Worm (Caenorhabditis elegans) whole organism, L2 larva: ENCODE data around the gene nlp-68.

ENCODE experiments used
- ZK546.5 ChIP-seq: sonication (generic microtip); optimal IDR thresholded peaks from 2 replicates; lab custom pipeline; 2017; ENCODE audit warnings: missing biosample characterization, missing genetic modification characterization
- blmp-1 ChIP-seq: sonication (generic microtip); optimal IDR thresholded peaks from 2 replicates; lab custom pipeline; 2017; ENCODE audit warnings: missing genetic modification characterization, mild to moderate bottlenecking, missing compliant biosample characterization, antibody characterized with exemption, moderate library complexity; ENCODE audit not compliant: insufficient read depth
- nhr-12 ChIP-seq: fragments of 150-350 bp; optimal IDR thresholded peaks from 2 replicates; lab custom pipeline; 2014; ENCODE audit warnings: missing biosample characterization, missing genetic modification characterization
- nhr-25 ChIP-seq: fragments of 150-350 bp; sonication (generic microtip); optimal IDR thresholded peaks from 3 replicates; lab custom pipeline; 2014; ENCODE audit warnings: missing biosample characterization, missing genetic modification characterization
- snpc-4 ChIP-seq: fragments of 150-350 bp; optimal IDR thresholded peaks from 2 replicates; lab custom pipeline; 2014; ENCODE audit warnings: missing biosample characterization, missing genetic modification characterization
- unc-62 ChIP-seq: fragments of 150-350 bp; optimal IDR thresholded peaks from 2 replicates; lab custom pipeline; 2014; ENCODE audit warnings: missing biosample characterization, missing genetic modification reagents, missing genetic modification characterization
- zag-1 ChIP-seq: fragments of 150-350 bp; optimal IDR thresholded peaks from 2 replicates; lab custom pipeline; 2014; ENCODE audit warnings: missing biosample characterization, missing genetic modification characterization

- TF ChIP-seq nhr-12 (tag; lab: Kevin White, UChicago), result no peak
- no peak for TF ChIP-seq nhr-25 (tag; lab: Kevin White, UChicago)
- TF ChIP-seq snpc-4, result no peak
- no peak for TF ChIP-seq blmp-1 (tag; lab: Kevin White, UChicago)
- no peak for TF ChIP-seq zag-1 (tag; lab: Kevin White, UChicago)
- TF ChIP-seq unc-62 (GFP tag; lab: Kevin White, UChicago), result no peak
- TF ChIP-seq ZK546.5 (tag; lab: Kevin White, UChicago), result no peak
Measured at ce11 chrIII:10527446-10527845, 11.5 kb downstream of the nlp-68 start.
